Worm (Caenorhabditis elegans) whole organism, mixed stage, embryonic: ENCODE results near the gene C10A4.3.

Source experiments
- M03D4.4 ChIP-seq: sonication (generic microtip); optimal IDR thresholded peaks from 2 replicates; lab custom pipeline; 2017; ENCODE audit warnings: mild to moderate bottlenecking, missing genetic modification characterization, missing compliant biosample characterization
- blmp-1 ChIP-seq: fragments of 150-350 bp; optimal IDR thresholded peaks from 2 replicates; lab custom pipeline; 2014; ENCODE audit warnings: missing biosample characterization, missing genetic modification characterization
- ceh-39 ChIP-seq: fragments of 150-350 bp; optimal IDR thresholded peaks from 2 replicates; lab custom pipeline; 2014; ENCODE audit warnings: missing biosample characterization, missing genetic modification characterization
- ceh-43 ChIP-seq: fragments of 200-800 bp; sonication (Bioruptor generic); optimal IDR thresholded peaks from 2 replicates; lab custom pipeline; 2018; ENCODE audit warnings: mild to moderate bottlenecking, missing genetic modification characterization, moderate library complexity, missing compliant biosample characterization
- ceh-83 ChIP-seq: fragments of 200-800 bp; sonication (Bioruptor generic); optimal IDR thresholded peaks from 2 replicates; lab custom pipeline; 2018; ENCODE audit warnings: mild to moderate bottlenecking, missing genetic modification characterization, missing compliant biosample characterization
- ces-1 ChIP-seq: fragments of 150-350 bp; optimal IDR thresholded peaks from 2 replicates; lab custom pipeline; 2014; ENCODE audit warnings: missing biosample characterization, missing genetic modification reagents, missing genetic modification characterization
- cnd-1 ChIP-seq: fragments of 200-800 bp; sonication (Bioruptor generic); optimal IDR thresholded peaks from 2 replicates; lab custom pipeline; 2018; ENCODE audit warnings: mild to moderate bottlenecking, missing genetic modification characterization, missing compliant biosample characterization
- drap-1 ChIP-seq: fragments of 200-800 bp; sonication (Bioruptor generic); optimal IDR thresholded peaks from 3 replicates; lab custom pipeline; 2018; ENCODE audit warnings: mild to moderate bottlenecking, missing genetic modification characterization, missing compliant biosample characterization
- elt-3 ChIP-seq: fragments of 150-350 bp; optimal IDR thresholded peaks from 2 replicates; lab custom pipeline; 2014; ENCODE audit warnings: missing biosample characterization, missing genetic modification characterization
- flh-1 ChIP-seq: fragments of 200-800 bp; sonication (Bioruptor generic); optimal IDR thresholded peaks from 2 replicates; lab custom pipeline; 2018; ENCODE audit warnings: mild to moderate bottlenecking, missing genetic modification characterization, moderate library complexity, missing compliant biosample characterization
- ham-2 ChIP-seq: fragments of 200-800 bp; sonication (Bioruptor generic); optimal IDR thresholded peaks from 2 replicates; lab custom pipeline; 2018; ENCODE audit warnings: mild to moderate bottlenecking, missing genetic modification characterization, missing compliant biosample characterization
- hlh-1 ChIP-seq: fragments of 150-350 bp; optimal IDR thresholded peaks from 2 replicates; lab custom pipeline; 2014; ENCODE audit warnings: missing biosample characterization, missing genetic modification reagents, missing genetic modification characterization
- lin-13 ChIP-seq: fragments of 150-350 bp; optimal IDR thresholded peaks from 2 replicates; lab custom pipeline; 2014; ENCODE audit warnings: missing biosample characterization, missing genetic modification characterization
- lin-32 ChIP-seq: fragments of 200-800 bp; sonication (Bioruptor generic); optimal IDR thresholded peaks from 2 replicates; lab custom pipeline; 2018; ENCODE audit warnings: mild to moderate bottlenecking, missing genetic modification characterization, missing compliant biosample characterization
- lsy-2 ChIP-seq: fragments of 150-350 bp; optimal IDR thresholded peaks from 2 replicates; lab custom pipeline; 2014; ENCODE audit warnings: missing biosample characterization, missing genetic modification characterization
- mab-5 ChIP-seq: fragments of 150-350 bp; optimal IDR thresholded peaks from 2 replicates; lab custom pipeline; 2014; ENCODE audit warnings: missing biosample characterization, missing genetic modification characterization
- mep-1 ChIP-seq: fragments of 150-350 bp; optimal IDR thresholded peaks from 2 replicates; lab custom pipeline; 2017; ENCODE audit warnings: missing biosample characterization, missing genetic modification reagents, missing genetic modification characterization, inconsistent platforms
- mls-2 ChIP-seq: sonication (generic microtip); optimal IDR thresholded peaks from 2 replicates; lab custom pipeline; 2016; ENCODE audit warnings: mild to moderate bottlenecking, missing genetic modification characterization, moderate library complexity, missing compliant biosample characterization
- nhr-12 ChIP-seq: fragments of 150-350 bp; optimal IDR thresholded peaks from 2 replicates; lab custom pipeline; 2014; ENCODE audit warnings: missing biosample characterization, missing genetic modification characterization
- nhr-2 ChIP-seq: fragments of 150-350 bp; optimal IDR thresholded peaks from 2 replicates; lab custom pipeline; 2014; ENCODE audit warnings: missing biosample characterization, missing genetic modification characterization
- nhr-76 ChIP-seq: sonication (generic microtip); optimal IDR thresholded peaks from 2 replicates; lab custom pipeline; 2017; ENCODE audit warnings: missing biosample characterization, missing genetic modification characterization
- pha-4 ChIP-seq: fragments of 150-350 bp; optimal IDR thresholded peaks from 2 replicates; lab custom pipeline; 2018; ENCODE audit warnings: missing biosample characterization, missing genetic modification reagents, missing genetic modification characterization
- sem-2 ChIP-seq: fragments of 200-800 bp; sonication (Bioruptor generic); optimal IDR thresholded peaks from 2 replicates; lab custom pipeline; 2018; ENCODE audit warnings: mild to moderate bottlenecking, missing genetic modification characterization, missing compliant biosample characterization
- snpc-4 ChIP-seq: fragments of 150-350 bp; optimal IDR thresholded peaks from 2 replicates; lab custom pipeline; 2014; ENCODE audit warnings: missing biosample characterization, missing genetic modification characterization
- sptf-1 ChIP-seq: sonication (generic microtip); optimal IDR thresholded peaks from 2 replicates; lab custom pipeline; 2017; ENCODE audit warnings: mild to moderate bottlenecking, missing genetic modification characterization, moderate library complexity, missing compliant biosample characterization
- tbx-8 ChIP-seq: fragments of 200-800 bp; sonication (Bioruptor generic); optimal IDR thresholded peaks from 2 replicates; lab custom pipeline; 2018; ENCODE audit warnings: mild to moderate bottlenecking, missing genetic modification characterization, moderate library complexity, missing compliant biosample characterization
- unc-39 ChIP-seq: fragments of 150-350 bp; optimal IDR thresholded peaks from 2 replicates; lab custom pipeline; 2014; ENCODE audit warnings: missing biosample characterization, missing genetic modification characterization
- unc-62 ChIP-seq: fragments of 150-350 bp; optimal IDR thresholded peaks from 2 replicates; lab custom pipeline; 2014; ENCODE audit warnings: missing biosample characterization, missing genetic modification reagents, missing genetic modification characterization
- zip-8 ChIP-seq: fragments of 150-350 bp; optimal IDR thresholded peaks from 2 replicates; lab custom pipeline; 2014; ENCODE audit warnings: missing biosample characterization, missing genetic modification characterization
- ztf-11 ChIP-seq: fragments of 150-350 bp; optimal IDR thresholded peaks from 2 replicates; lab custom pipeline; 2014; ENCODE audit warnings: missing biosample characterization, missing genetic modification characterization

C10A4.3 gene

DNA sequence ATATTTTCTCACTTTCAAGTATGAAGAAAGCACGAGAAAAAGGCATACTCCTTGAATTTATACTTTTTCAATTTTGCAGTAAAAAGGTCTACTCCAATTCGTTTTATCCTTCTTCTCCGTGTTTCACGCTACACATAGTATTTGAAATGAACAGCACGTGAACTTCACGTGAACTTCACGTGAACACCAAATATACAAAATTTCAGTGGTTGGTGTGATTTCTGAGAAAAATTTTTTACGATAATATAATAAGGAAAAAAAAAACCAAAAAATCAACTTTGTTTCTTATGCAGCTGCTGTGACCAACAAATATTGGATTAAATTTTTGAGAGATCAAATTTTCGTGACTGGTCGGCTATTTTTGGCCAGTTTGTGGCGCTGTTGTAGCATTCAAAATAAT, 41.0 kb downstream of the C10A4.3 start:
- TF ChIP-seq lin-13 (no peak), flh-1 (GFP tag; lab: Kevin White, UChicago) (no peak), pha-4 (tag; lab: Kevin White, UChicago) (no peak)

ce11 chrX:7447340-7447739, 41.8 kb downstream of the C10A4.3 start:
- TF ChIP-seq flh-1 (GFP tag; lab: Kevin White, UChicago) (no peak), lin-13 (no peak), unc-39 (tag; lab: Kevin White, UChicago) (no peak), mab-5 (tag; lab: Kevin White, UChicago) (no peak), sptf-1 (tag; lab: Kevin White, UChicago) (no peak), mep-1 (tag; lab: Kevin White, UChicago) (no peak), ceh-39 (tag; lab: Kevin White, UChicago) (no peak), ceh-43 (no peak), unc-62 (GFP tag; lab: Kevin White, UChicago) (no peak), nhr-76 (no peak), lin-32 (GFP tag; lab: Kevin White, UChicago) (no peak), nhr-2 (tag; lab: Kevin White, UChicago) (no peak), ham-2 (GFP tag; lab: Kevin White, UChicago) (no peak), tbx-8 (GFP tag; lab: Kevin White, UChicago) (no peak), hlh-1 (tag; lab: Kevin White, UChicago) (no peak), sem-2 (GFP tag; lab: Kevin White, UChicago) (no peak), snpc-4 (no peak), cnd-1 (no peak)

DNA sequence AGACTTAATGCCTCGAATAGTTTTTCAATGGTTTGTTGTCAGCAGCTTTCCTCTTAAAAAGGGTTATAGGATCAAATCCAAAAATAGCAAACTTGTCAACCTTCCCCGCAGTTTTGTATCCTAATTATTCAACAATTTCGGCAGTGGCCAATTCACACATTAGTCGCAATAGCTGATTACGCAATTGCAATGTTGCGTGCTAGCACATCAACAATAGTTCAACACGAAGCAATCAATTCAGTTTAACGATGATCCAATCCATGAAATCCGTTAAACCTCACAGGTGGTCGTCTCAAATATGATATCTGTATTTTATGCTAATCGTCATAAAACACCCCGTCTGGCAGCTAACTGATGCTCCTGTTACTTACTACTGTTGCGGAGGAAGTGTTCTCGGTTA, 47.1 kb downstream of the C10A4.3 start:
- TF ChIP-seq pha-4 (tag; lab: Kevin White, UChicago) = no peak
- no peak for TF ChIP-seq ceh-39 (tag; lab: Kevin White, UChicago)
- TF ChIP-seq cnd-1 = peak; percentile 5
- no peak for TF ChIP-seq mab-5 (tag; lab: Kevin White, UChicago)
- no peak for TF ChIP-seq lin-32 (GFP tag; lab: Kevin White, UChicago)
- TF ChIP-seq lin-13 = no peak
- no peak for TF ChIP-seq ceh-83 (GFP tag; lab: Kevin White, UChicago)
- TF ChIP-seq zip-8 (tag; lab: Kevin White, UChicago) = peak; percentile 66
- no peak for TF ChIP-seq ceh-43
- no peak for TF ChIP-seq ces-1 (GFP tag; lab: Kevin White, UChicago)
- no peak for TF ChIP-seq M03D4.4 (tag; lab: Kevin White, UChicago)
- TF ChIP-seq elt-3 (tag; lab: Kevin White, UChicago) = no peak
- TF ChIP-seq tbx-8 (GFP tag; lab: Kevin White, UChicago) = no peak
- no peak for TF ChIP-seq mls-2 (tag; lab: Kevin White, UChicago)
- no peak for TF ChIP-seq flh-1 (GFP tag; lab: Kevin White, UChicago)
- no peak for TF ChIP-seq ztf-11 (tag; lab: Kevin White, UChicago)
- TF ChIP-seq snpc-4 = no peak
- TF ChIP-seq nhr-2 (tag; lab: Kevin White, UChicago) = peak; percentile 79
- no peak for TF ChIP-seq lsy-2 (tag; lab: Kevin White, UChicago)
- no peak for TF ChIP-seq blmp-1
- TF ChIP-seq hlh-1 (tag; lab: Kevin White, UChicago) = no peak
- no peak for TF ChIP-seq nhr-12 (tag; lab: Kevin White, UChicago)

- TF ChIP-seq nhr-2 (tag; lab: Kevin White, UChicago) (peak; percentile 30), M03D4.4 (tag; lab: Kevin White, UChicago) (no peak), unc-62 (GFP tag; lab: Kevin White, UChicago) (no peak), unc-39 (tag; lab: Kevin White, UChicago) (peak; percentile 53), snpc-4 (no peak), drap-1 (GFP tag; lab: Kevin White, UChicago) (no peak), ceh-43 (peak; percentile 24)
Observed at ce11 chrX:7455960-7456359, 50.5 kb downstream of the C10A4.3 start.

- no peak for TF ChIP-seq drap-1 (GFP tag; lab: Kevin White, UChicago)
- TF ChIP-seq lsy-2 (tag; lab: Kevin White, UChicago) = peak; percentile 64
- TF ChIP-seq cnd-1 = peak; percentile 35
- no peak for TF ChIP-seq ztf-11 (tag; lab: Kevin White, UChicago)
- no peak for TF ChIP-seq snpc-4
- TF ChIP-seq ces-1 (GFP tag; lab: Kevin White, UChicago) = peak; percentile 29
Observed at ce11 chrX:7457154-7457674, 51.7 kb downstream of the C10A4.3 start.
